Worm (Caenorhabditis elegans): ENCODE measurements around the gene F47B8.3.

F47B8.3 gene

ce11 chrV:14354258-14354877, 31.6 kb upstream of the F47B8.3 start, which contains the start of gene Y49A3A.3:
Y49A3A.3 (plus strand) TSS chrV:14354410.
- no peak for TF ChIP-seq hmg-4 (GFP tag; optimal IDR thresholded peaks at IDR 0.05)
- TF ChIP-seq hnd-1 (tag; optimal IDR thresholded peaks at IDR 0.05): no peak
- no peak for TF ChIP-seq tra-4 (tag; optimal IDR thresholded peaks at IDR 0.05)
- no peak for TF ChIP-seq sea-1 (GFP tag; conservative IDR thresholded peaks at IDR 0.05)
- TF ChIP-seq tbx-37 (GFP tag; conservative IDR thresholded peaks at IDR 0.05): no peak
- peak; percentile 52 for TF ChIP-seq ama-1 (optimal IDR thresholded peaks at IDR 0.05)
- TF ChIP-seq aly-1 (tag; optimal IDR thresholded peaks at IDR 0.05): peak; percentile 9
- no peak for TF ChIP-seq scrt-1 (GFP tag; IDR thresholded peaks at IDR 0.05)
- no peak for TF ChIP-seq tbx-11 (GFP tag; IDR thresholded peaks at IDR 0.05)
- TF ChIP-seq ceh-13 (GFP tag; optimal IDR thresholded peaks at IDR 0.05): no peak
- no peak for TF ChIP-seq ets-7 (tag; optimal IDR thresholded peaks at IDR 0.05)

ce11 chrV:14352032-14352431, 29.2 kb upstream of the F47B8.3 start:
- TF ChIP-seq sea-1 (GFP tag; conservative IDR thresholded peaks at IDR 0.05) (no peak), tra-4 (tag; optimal IDR thresholded peaks at IDR 0.05) (no peak), tbx-37 (GFP tag; conservative IDR thresholded peaks at IDR 0.05) (no peak), pes-1 (GFP tag; IDR thresholded peaks at IDR 0.05) (no peak), tbx-11 (GFP tag; IDR thresholded peaks at IDR 0.05) (no peak), hmg-4 (GFP tag; optimal IDR thresholded peaks at IDR 0.05) (no peak), hmbx-1 (tag; optimal IDR thresholded peaks at IDR 0.05) (no peak), B0310.2 (tag; optimal IDR thresholded peaks at IDR 0.05) (no peak), hnd-1 (tag; optimal IDR thresholded peaks at IDR 0.05) (no peak), F13C5.2 (tag; optimal IDR thresholded peaks at IDR 0.05) (no peak), scrt-1 (GFP tag; IDR thresholded peaks at IDR 0.05) (no peak), flt-1 (GFP tag; IDR thresholded peaks at IDR 0.05) (no peak), ceh-13 (GFP tag; optimal IDR thresholded peaks at IDR 0.05) (no peak), ceh-36 (tag; optimal IDR thresholded peaks at IDR 0.05) (no peak), aly-1 (tag; optimal IDR thresholded peaks at IDR 0.05) (no peak), ets-7 (tag; optimal IDR thresholded peaks at IDR 0.05) (no peak), ama-1 (optimal IDR thresholded peaks at IDR 0.05) (no peak)

ce11 chrV:14351629-14352028, 28.8 kb upstream of the F47B8.3 start, which contains the start of gene vha-13:
vha-13 (plus strand) TSS chrV:14351709.
- TF ChIP-seq ceh-36 (tag; optimal IDR thresholded peaks at IDR 0.05) (no peak), B0310.2 (tag; optimal IDR thresholded peaks at IDR 0.05) (no peak), tra-4 (tag; optimal IDR thresholded peaks at IDR 0.05) (no peak), ama-1 (optimal IDR thresholded peaks at IDR 0.05) (no peak)

ce11 chrV:14350949-14351348, 28.1 kb upstream of the F47B8.3 start:
- TF ChIP-seq sea-1 (GFP tag; conservative IDR thresholded peaks at IDR 0.05) (0 out of 2 replicates have a peak, but pooled peaks have one; percentile 21), ceh-13 (GFP tag; optimal IDR thresholded peaks at IDR 0.05) (no peak), hmg-4 (GFP tag; optimal IDR thresholded peaks at IDR 0.05) (peak; percentile 34), F13C5.2 (tag; optimal IDR thresholded peaks at IDR 0.05) (peak; percentile 7)

- TF ChIP-seq ceh-13 (GFP tag; optimal IDR thresholded peaks at IDR 0.05) (no peak), hmbx-1 (tag; optimal IDR thresholded peaks at IDR 0.05) (no peak), tbx-37 (GFP tag; conservative IDR thresholded peaks at IDR 0.05) (no peak), flt-1 (GFP tag; IDR thresholded peaks at IDR 0.05) (no peak), hnd-1 (tag; optimal IDR thresholded peaks at IDR 0.05) (no peak), sea-1 (GFP tag; conservative IDR thresholded peaks at IDR 0.05) (no peak), scrt-1 (GFP tag; IDR thresholded peaks at IDR 0.05) (no peak), F13C5.2 (tag; optimal IDR thresholded peaks at IDR 0.05) (no peak)
These were observed 27.7 kb upstream of the F47B8.3 start for ce11 chrV:14350498-14350897.

ce11 chrV:14347234-14347826, 24.5 kb upstream of the F47B8.3 start, which contains the start of gene cept-2:
cept-2 (plus strand) TSS chrV:14347766.
- no peak for TF ChIP-seq hmg-4 (GFP tag; optimal IDR thresholded peaks at IDR 0.05)
- TF ChIP-seq F13C5.2 (tag; optimal IDR thresholded peaks at IDR 0.05): peak; percentile 75
- no peak for TF ChIP-seq hmbx-1 (tag; optimal IDR thresholded peaks at IDR 0.05)
- no peak for TF ChIP-seq scrt-1 (GFP tag; IDR thresholded peaks at IDR 0.05)
- TF ChIP-seq ceh-13 (GFP tag; optimal IDR thresholded peaks at IDR 0.05): no peak
- TF ChIP-seq sea-1 (GFP tag; conservative IDR thresholded peaks at IDR 0.05): no peak
- no peak for TF ChIP-seq ceh-36 (tag; optimal IDR thresholded peaks at IDR 0.05)
- TF ChIP-seq tbx-37 (GFP tag; conservative IDR thresholded peaks at IDR 0.05): peak; percentile 19; the same call in 1 of the 2 replicates
- no peak for TF ChIP-seq ama-1 (optimal IDR thresholded peaks at IDR 0.05)
- TF ChIP-seq ets-7 (tag; optimal IDR thresholded peaks at IDR 0.05): peak; percentile 28

- TF ChIP-seq hmbx-1 (tag; optimal IDR thresholded peaks at IDR 0.05) (no peak), ceh-36 (tag; optimal IDR thresholded peaks at IDR 0.05) (no peak), scrt-1 (GFP tag; IDR thresholded peaks at IDR 0.05) (no peak), ama-1 (optimal IDR thresholded peaks at IDR 0.05) (no peak), pes-1 (GFP tag; IDR thresholded peaks at IDR 0.05) (no peak), aly-1 (tag; optimal IDR thresholded peaks at IDR 0.05) (no peak), hmg-4 (GFP tag; optimal IDR thresholded peaks at IDR 0.05) (no peak)
These were observed 18.9 kb upstream of the F47B8.3 start, which contains the start of gene F47B8.10 for ce11 chrV:14341672-14342071. F47B8.10 (plus strand) TSS chrV:14341972.

- no peak for TF ChIP-seq pes-1 (GFP tag; IDR thresholded peaks at IDR 0.05)
- TF ChIP-seq scrt-1 (GFP tag; IDR thresholded peaks at IDR 0.05): no peak
- TF ChIP-seq aly-1 (tag; optimal IDR thresholded peaks at IDR 0.05): no peak
- no peak for TF ChIP-seq hmg-4 (GFP tag; optimal IDR thresholded peaks at IDR 0.05)
- no peak for TF ChIP-seq hmbx-1 (tag; optimal IDR thresholded peaks at IDR 0.05)
- no peak for TF ChIP-seq tbx-37 (GFP tag; conservative IDR thresholded peaks at IDR 0.05)
- TF ChIP-seq ama-1 (optimal IDR thresholded peaks at IDR 0.05): no peak
- no peak for TF ChIP-seq B0310.2 (tag; optimal IDR thresholded peaks at IDR 0.05)
- no peak for TF ChIP-seq tra-4 (tag; optimal IDR thresholded peaks at IDR 0.05)
- TF ChIP-seq tbx-11 (GFP tag; IDR thresholded peaks at IDR 0.05): no peak
- TF ChIP-seq ceh-13 (GFP tag; optimal IDR thresholded peaks at IDR 0.05): no peak
- TF ChIP-seq F13C5.2 (tag; optimal IDR thresholded peaks at IDR 0.05): no peak
These were observed 13.9 kb upstream of the F47B8.3 start, which contains the start of gene srm-6 for ce11 chrV:14336655-14337054. srm-6 (plus strand) TSS chrV:14336955.

Measured in whole organism, early embryonic.